Worm (Caenorhabditis elegans) whole organism, early embryonic: ENCODE data around the gene tag-124.

ENCODE experiments used
- ama-1 ChIP-seq: fragments of 150-350 bp; optimal IDR thresholded peaks from 2 replicates; lab custom pipeline; 2014
- flt-1 ChIP-seq: fragments of 200-800 bp; sonication (Bioruptor generic); IDR thresholded peaks from 2 replicates; pipeline ENCODE4 v1.3.6; 2022; ENCODE audit warnings: missing genetic modification characterization, missing compliant biosample characterization
- sea-1 ChIP-seq: fragments of 200-800 bp; sonication (Bioruptor generic); conservative IDR thresholded peaks from 2 replicates; pipeline ENCODE4 v1.3.6; 2022; ENCODE audit warnings: missing genetic modification characterization, missing compliant biosample characterization

DNA sequence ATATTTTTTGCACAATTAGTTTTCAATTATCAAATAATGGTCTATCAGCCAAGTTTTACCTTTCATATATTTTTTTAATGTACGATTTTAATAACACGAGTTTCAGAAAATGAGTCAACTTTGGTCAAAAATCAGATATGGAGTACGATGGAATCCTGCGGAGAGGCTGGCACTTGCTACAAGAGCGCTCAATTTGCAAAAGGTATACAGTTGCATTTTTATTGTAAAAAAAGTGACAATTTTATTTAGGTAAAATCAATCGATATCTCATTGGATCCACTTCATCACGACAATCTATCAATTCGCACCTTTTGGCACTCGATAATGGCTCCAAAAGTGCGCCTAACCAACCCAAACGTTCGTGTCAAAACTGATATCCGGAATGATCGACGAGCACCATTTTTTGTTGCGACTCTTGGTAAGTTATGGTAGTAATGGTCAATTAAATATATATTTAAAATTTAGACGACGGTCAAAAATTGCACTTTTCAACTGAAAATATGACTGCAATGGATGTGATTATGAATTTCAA lies 6.5 kb downstream of the tag-124 start, which contains the start of gene mrpl-53:
- TF ChIP-seq sea-1 (GFP tag; lab: Robert Waterston, UW) (no peak), ama-1 (lab: Kevin White, UChicago) (no peak), flt-1 (no peak)
